Fruit fly (Drosophila melanogaster) whole organism, adult: Measurements from ENCODE around the gene CG5114.

Source experiments
- CG12768 ChIP-seq: fragments of 200-800 bp; sonication (Bioruptor generic); optimal IDR thresholded peaks from 2 replicates; lab custom pipeline; 2017; ENCODE audit warnings: missing biosample characterization, missing genetic modification characterization, mild to moderate bottlenecking, moderate library complexity, missing genetic modification reagents
- CG33017 ChIP-seq: fragments of 200-800 bp; sonication (Bioruptor generic); optimal IDR thresholded peaks from 2 replicates; lab custom pipeline; 2018; ENCODE audit warnings: missing biosample characterization, mild to moderate bottlenecking, missing genetic modification characterization, moderate library complexity
- CG5204 ChIP-seq: fragments of 200-800 bp; sonication (Bioruptor generic); optimal IDR thresholded peaks from 2 replicates; lab custom pipeline; 2016; ENCODE audit warnings: missing biosample characterization, missing genetic modification characterization
- CG7101 ChIP-seq: fragments of 200-800 bp; sonication (Bioruptor generic); optimal IDR thresholded peaks from 2 replicates; lab custom pipeline; 2018; ENCODE audit warnings: missing biosample characterization, mild to moderate bottlenecking, missing genetic modification characterization, moderate library complexity

DNA sequence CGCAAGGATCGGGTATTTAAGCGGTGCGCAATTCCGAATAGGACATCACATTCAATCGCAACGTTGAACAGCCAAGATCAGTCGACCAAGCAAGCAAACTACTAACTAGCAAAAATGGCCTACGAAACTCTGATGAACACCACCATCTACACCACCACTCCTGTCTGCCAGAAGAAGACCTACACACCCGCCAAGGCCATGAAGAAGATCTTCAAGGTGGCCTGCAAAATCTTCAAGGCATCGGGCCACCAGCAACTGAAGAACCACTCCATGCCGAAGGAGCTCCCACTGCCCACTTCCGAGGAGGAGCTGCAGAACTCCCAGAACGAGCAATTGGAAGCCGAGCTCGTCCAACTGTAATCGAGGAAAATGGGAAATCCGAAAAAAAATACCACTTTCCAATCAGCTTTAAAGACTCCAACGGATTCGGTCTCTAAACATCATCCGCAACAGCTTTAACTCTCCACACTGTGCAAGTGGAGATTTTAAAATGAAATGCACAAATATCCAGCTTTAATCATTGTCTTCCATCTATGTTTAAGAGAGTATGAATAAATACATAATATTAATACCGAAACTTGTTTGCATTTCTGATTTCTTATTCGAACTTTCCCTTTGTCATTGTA is 9.9 kb upstream of the CG5114 start, which contains the start of gene Brd:
- TF ChIP-seq CG33017, result no peak
- no peak for TF ChIP-seq CG12768 (GFP tag; lab: Kevin White, UChicago)
- TF ChIP-seq CG5204 (GFP tag; lab: Kevin White, UChicago), result no peak
- TF ChIP-seq CG7101 (tag; lab: Kevin White, UChicago), result no peak
